Worm (Caenorhabditis elegans) whole organism, L4/young adult: ENCODE measurements around the gene F23D12.4.

Experiments used
- W03F9.2 ChIP-seq: fragments of 150-350 bp; optimal IDR thresholded peaks from 2 replicates; lab custom pipeline; 2014; ENCODE audit warnings: missing biosample characterization, missing genetic modification characterization
- dao-5 ChIP-seq: sonication (generic microtip); optimal IDR thresholded peaks from 2 replicates; lab custom pipeline; 2016; ENCODE audit warnings: missing genotype, missing genetic modification characterization, moderate library complexity, missing compliant biosample characterization
- him-1 ChIP-seq: sonication (generic microtip); optimal IDR thresholded peaks from 2 replicates; lab custom pipeline; 2016; ENCODE audit warnings: missing genotype, missing genetic modification reagents, missing genetic modification characterization, missing compliant biosample characterization

F23D12.4 gene

DNA sequence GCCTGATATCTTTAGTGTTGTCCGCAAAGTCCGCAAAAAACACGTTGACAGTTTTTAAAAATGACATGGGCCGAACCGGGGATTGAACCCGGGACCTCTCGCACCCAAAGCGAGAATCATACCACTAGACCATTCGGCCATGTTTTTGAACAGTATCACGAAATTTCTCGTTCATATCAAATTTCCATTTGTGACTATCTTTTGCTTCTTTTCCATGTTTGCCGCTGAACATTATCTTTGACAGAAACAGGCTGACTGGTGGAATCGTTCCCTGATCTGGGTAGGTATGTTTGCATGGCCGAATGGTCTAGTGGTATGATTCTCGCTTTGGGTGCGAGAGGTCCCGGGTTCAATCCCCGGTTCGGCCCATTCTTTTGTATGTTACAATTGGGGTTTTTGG is 7.0 kb upstream of the F23D12.4 start:
- TF ChIP-seq W03F9.2 (tag; lab: Kevin White, UChicago) = peak; percentile 12

DNA sequence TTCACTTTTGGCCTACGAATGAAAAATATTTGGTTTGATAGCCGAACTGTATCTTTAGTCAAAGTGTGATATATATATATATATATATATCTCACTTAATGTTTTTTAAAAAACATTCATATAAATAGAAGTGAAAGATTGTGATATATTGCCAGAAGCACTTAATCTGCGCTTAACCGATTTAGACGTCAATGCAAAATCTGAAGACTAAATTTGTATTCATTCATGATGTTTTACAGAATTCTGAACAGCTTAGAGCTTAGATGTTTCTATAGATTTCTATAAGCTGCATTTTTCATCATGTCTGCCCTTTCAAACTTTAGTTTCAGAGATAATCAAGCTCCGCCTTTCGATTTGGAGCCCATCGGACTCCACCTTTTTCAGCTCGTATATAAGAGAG is 2.5 kb upstream of the F23D12.4 start, which contains the start of gene F23D12.3:
F23D12.3 (plus strand) TSS at position 301 of the 400 bp plus-strand sequence.
- no peak for TF ChIP-seq dao-5 (tag; lab: Kevin White, UChicago)
- no peak for TF ChIP-seq him-1 (tag; lab: Kevin White, UChicago)
- TF ChIP-seq W03F9.2 (tag; lab: Kevin White, UChicago) = no peak

DNA sequence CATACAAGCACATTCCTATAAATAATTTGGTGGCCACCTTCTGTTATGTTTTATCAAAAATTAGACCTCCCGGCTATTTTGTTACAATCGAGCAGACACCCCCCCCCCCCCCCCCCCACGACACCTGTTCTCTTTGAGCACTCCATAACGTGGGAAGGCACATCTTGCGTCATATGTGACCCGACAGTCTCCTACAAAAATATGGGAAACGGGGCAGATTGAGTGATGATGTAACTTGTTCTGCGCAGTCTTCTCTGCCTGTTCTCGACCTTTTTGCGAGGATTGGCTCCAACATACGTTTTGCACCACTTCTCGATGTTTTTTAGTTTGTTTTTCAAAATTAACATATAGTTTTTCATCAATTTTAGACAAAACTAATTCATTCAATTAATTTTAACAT is 2.7 kb downstream of the F23D12.4 start:
- TF ChIP-seq W03F9.2 (tag; lab: Kevin White, UChicago) = no peak
- TF ChIP-seq him-1 (tag; lab: Kevin White, UChicago) = no peak
- no peak for TF ChIP-seq dao-5 (tag; lab: Kevin White, UChicago)

DNA sequence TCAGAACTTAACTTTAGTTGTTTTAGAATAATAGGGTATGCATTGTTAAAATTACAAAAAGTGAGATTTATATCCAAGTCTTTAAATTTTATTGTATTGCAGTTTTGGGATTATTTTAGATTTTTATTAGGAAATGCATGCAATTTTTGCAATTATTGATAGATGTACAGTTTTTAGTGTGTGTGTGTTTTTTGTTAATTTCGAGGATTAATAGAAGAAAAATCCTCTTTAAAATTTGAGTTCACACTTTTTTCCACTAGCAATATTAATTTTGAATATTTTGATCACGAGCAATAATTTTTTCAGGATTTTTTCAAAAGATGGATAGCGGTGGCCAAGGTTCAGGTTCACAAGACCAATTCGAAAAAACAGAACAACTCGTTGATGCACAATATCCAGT is 3.1 kb downstream of the F23D12.4 start, which contains the start of gene jmjd-3.2:
jmjd-3.2 (plus strand) TSS at position 301 of the 400 bp plus-strand sequence.
- TF ChIP-seq W03F9.2 (tag; lab: Kevin White, UChicago) (no peak), him-1 (tag; lab: Kevin White, UChicago) (no peak), dao-5 (tag; lab: Kevin White, UChicago) (no peak)

DNA sequence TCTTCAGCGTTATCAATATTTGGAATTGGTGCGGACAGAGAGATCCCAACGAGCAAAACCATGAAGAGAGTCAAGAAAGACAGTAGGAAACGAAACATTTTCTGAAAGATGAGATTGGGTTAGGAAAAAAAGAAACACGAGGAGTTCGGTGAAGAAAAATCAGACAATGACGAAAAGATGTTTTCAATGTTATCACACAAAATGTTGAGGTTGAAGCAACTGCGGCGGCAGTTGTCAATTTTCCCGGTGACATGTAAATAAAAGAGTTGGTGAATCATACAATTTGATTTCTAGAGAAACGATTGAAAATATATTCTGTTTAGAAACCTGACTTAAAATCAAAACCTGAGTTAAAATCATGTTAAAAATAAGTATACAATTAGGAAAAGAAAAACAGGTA is 8.9 kb downstream of the F23D12.4 start, which contains the start of gene F23D12.7:
F23D12.7 (minus strand) TSS at position 101 of the 400 bp plus-strand sequence.
- no peak for TF ChIP-seq him-1 (tag; lab: Kevin White, UChicago)
- TF ChIP-seq W03F9.2 (tag; lab: Kevin White, UChicago) = no peak
- no peak for TF ChIP-seq dao-5 (tag; lab: Kevin White, UChicago)

DNA sequence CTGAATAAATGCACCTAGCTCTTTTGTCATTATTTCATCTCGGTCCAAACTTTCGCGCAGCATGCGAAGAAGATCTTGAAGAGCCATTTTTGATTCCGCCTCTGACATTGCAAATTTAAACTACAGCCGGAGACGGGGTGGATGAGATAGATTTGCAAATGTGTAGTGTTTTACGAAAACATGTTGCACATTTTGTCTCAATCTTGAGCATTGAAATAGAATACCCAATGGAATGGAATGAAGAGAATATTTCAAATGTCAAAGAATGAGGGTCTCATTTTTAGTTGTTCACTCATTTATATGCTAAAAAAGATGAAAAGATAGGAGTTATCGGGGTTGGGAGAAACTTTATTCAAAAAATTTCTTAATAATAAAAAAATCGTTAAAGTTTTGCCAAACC is 10.6 kb downstream of the F23D12.4 start, which contains the start of gene Y66C5A.1:
Y66C5A.1 (minus strand) TSS at position 101 of the 400 bp plus-strand sequence.
- TF ChIP-seq dao-5 (tag; lab: Kevin White, UChicago) = no peak
- TF ChIP-seq W03F9.2 (tag; lab: Kevin White, UChicago) = no peak
- no peak for TF ChIP-seq him-1 (tag; lab: Kevin White, UChicago)

DNA sequence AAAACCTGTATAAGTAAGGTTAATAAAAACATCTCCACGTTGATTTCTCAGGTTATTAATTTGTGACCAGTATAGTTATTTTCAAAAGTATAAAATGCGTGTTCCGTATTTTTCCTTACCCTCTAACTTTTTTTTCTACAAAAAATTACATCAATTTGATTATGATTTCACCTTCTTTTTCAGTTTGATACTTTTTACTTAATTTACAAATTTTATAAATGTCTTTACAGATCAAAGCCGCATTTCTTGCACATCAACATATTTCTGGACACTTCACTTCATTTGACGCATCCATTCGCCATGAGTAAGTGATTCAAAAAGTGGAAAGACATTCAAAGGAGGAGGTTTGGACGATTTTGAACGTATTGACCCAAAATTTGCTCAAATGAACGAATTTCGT is 15.6 kb downstream of the F23D12.4 start, which contains the start of gene Y66C5A.2:
Y66C5A.2 (plus strand) TSS at position 301 of the 400 bp plus-strand sequence.
- TF ChIP-seq dao-5 (tag; lab: Kevin White, UChicago) = no peak
- TF ChIP-seq W03F9.2 (tag; lab: Kevin White, UChicago) = no peak
- no peak for TF ChIP-seq him-1 (tag; lab: Kevin White, UChicago)

DNA sequence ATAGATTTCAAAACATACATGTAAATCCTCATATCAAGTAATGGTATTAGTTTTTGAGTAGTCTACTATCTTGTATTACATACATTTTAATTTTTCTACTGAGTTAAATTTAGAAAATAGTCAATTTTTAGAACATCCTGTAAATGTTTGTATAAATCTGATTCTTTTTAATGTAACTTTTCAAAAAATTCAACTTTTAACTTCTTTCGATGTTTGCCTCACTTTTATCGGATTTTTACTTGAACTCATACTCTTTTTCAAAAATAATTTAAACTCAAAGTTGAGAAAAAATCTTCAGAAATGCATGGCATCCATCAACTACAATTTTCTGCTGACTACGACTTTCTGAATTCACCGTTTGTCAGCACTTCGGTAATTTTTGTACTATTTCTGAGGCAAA is 19.7 kb downstream of the F23D12.4 start, which contains the start of gene M163.7:
M163.7 (plus strand) TSS at position 301 of the 400 bp plus-strand sequence.
- no peak for TF ChIP-seq dao-5 (tag; lab: Kevin White, UChicago)
- TF ChIP-seq W03F9.2 (tag; lab: Kevin White, UChicago) = no peak
- no peak for TF ChIP-seq him-1 (tag; lab: Kevin White, UChicago)

DNA sequence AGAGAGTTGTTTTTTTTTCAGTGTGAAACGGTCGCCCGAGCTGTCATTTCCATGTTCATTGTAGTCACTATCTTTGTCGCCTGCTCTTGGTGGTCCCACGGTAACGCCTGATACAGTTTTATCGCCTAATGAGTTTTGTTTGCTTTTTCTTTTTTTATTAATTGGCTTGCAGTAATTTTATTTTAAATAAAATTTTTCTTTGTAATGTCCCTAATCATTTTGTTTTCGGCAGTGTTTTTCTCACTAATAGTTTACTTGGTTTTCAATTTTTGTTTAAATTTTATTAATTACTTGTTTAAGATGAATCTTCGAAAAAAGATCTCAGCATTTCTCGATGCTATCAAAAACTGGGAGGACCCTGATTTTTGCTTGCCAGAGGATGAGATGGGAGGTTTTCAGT is 20.8 kb downstream of the F23D12.4 start, which contains the start of gene M163.22:
M163.22 (plus strand) TSS at position 301 of the 400 bp plus-strand sequence.
- TF ChIP-seq dao-5 (tag; lab: Kevin White, UChicago) = no peak
- no peak for TF ChIP-seq W03F9.2 (tag; lab: Kevin White, UChicago)
- TF ChIP-seq him-1 (tag; lab: Kevin White, UChicago) = no peak

DNA sequence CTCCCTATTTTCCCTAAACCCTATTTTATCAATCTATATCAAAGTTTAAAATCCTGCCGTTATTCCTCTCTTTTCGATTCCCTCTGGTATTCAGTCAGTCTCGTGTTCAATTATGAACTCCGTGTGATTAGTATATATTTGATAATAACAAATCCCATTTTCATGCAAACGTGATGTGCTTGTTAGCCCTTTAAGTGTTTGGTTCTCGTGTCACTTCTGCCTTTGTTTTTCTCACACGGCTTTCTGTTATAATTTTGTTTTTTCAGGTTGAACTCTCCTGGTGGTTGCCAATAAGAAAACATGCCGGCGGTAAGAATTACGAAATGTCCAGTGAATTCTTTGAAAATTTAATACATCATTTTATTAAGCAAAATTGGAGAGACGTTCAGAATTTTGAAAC is 21.7 kb downstream of the F23D12.4 start, which contains the start of gene M163.21:
M163.21 (plus strand) TSS at position 301 of the 400 bp plus-strand sequence.
- TF ChIP-seq dao-5 (tag; lab: Kevin White, UChicago) = no peak
- TF ChIP-seq W03F9.2 (tag; lab: Kevin White, UChicago) = no peak
- TF ChIP-seq him-1 (tag; lab: Kevin White, UChicago) = no peak

DNA sequence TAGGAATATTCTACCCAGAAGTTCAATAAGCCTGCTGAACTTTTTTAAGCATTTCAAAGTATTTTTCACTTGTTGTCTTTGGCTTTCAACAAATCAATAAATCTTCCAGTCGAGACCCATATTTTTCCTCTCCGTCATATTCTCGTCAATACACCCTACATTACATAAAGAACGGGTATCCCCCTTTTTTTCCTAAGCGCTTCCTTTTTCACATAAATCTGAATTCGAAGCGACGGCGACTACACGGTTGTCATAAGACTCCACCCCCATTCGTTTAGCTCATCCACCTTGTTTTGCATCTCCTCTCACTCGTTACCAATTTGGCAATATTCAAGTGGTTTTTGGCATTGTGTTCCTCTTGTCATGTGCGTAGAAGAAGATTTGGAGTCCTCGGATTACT is 24.5 kb downstream of the F23D12.4 start, which contains the start of gene M163.9:
M163.9 (plus strand) TSS at position 301 of the 400 bp plus-strand sequence.
- TF ChIP-seq W03F9.2 (tag; lab: Kevin White, UChicago) = no peak
- no peak for TF ChIP-seq dao-5 (tag; lab: Kevin White, UChicago)
- TF ChIP-seq him-1 (tag; lab: Kevin White, UChicago) = no peak

DNA sequence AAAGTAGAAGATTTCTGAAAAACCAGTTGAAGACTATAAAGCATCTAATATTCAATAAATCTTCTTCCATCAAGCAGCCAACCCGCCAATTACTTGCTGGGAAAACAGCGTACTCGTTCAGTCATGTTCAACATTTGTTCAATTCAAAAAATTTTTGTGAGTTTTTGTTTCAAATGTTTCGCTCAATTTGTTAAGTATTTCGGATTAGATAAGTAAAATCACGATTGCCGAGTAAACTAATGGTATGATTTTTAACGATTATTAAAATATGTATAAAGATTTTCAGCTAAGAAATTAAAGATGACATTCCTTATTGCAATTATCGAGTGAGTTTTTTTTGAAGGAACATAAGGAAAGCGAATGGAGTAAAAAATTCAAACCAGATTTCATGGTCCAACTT is 25.9 kb downstream of the F23D12.4 start, which contains the start of gene M163.10:
M163.10 (plus strand) TSS at position 301 of the 400 bp plus-strand sequence.
- no peak for TF ChIP-seq him-1 (tag; lab: Kevin White, UChicago)
- no peak for TF ChIP-seq dao-5 (tag; lab: Kevin White, UChicago)
- no peak for TF ChIP-seq W03F9.2 (tag; lab: Kevin White, UChicago)

DNA sequence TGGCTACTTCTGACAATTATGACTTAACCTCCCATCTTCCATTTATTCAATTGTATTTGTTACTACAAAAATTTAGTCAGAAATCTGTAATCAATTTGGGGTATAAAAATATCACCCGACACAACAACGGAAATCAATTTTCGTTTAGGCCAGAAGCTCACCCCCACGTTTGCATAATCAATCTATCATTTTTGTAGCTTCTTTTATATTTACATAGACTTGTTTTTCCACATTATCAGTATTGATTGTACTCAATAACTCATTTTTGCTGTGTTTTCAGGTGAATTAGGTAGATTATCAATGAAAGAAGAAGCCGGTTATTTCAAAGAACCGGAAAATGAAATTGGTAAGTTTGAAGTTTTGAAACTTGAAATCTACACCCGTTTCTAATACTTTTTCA is 28.9 kb downstream of the F23D12.4 start, which contains the start of gene M163.5:
M163.5 (plus strand) TSS at position 301 of the 400 bp plus-strand sequence.
- TF ChIP-seq W03F9.2 (tag; lab: Kevin White, UChicago) (no peak), dao-5 (tag; lab: Kevin White, UChicago) (no peak), him-1 (tag; lab: Kevin White, UChicago) (no peak)
